Worm (Caenorhabditis elegans): ENCODE data around the gene C33D9.3.

DNA sequence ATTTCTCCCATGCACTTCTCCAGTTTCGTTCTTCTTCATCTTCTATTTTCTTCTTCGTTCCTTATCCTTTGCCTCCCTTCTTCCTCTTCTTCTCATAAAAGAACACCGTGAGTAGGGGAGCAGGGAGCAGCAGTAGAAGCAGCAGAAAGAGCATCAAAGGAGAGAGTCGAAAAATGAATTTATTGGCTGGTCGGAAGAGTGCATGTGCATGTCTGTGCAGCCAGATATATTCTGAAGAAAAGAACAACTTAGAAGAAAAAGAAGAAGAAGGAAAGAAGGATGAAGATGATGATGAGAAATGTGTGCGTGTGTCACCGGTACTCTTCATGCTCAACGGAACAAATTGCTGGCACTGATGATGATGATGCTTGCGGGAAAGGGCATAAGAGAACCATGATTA is 3.5 kb upstream of the C33D9.3 start:
- no peak for TF ChIP-seq ZK337.2 (GFP tag; IDR thresholded peaks at IDR 0.05)
- no peak for TF ChIP-seq gei-8 (GFP tag; optimal IDR thresholded peaks at IDR 0.05)
- no peak for TF ChIP-seq pqm-1 (tag; optimal IDR thresholded peaks at IDR 0.05)
- no peak for TF ChIP-seq arid-1 (GFP tag; conservative IDR thresholded peaks at IDR 0.05)
- no peak for TF ChIP-seq hif-1 (tag; optimal IDR thresholded peaks at IDR 0.05)
- no peak for TF ChIP-seq zfp-2 (tag; optimal IDR thresholded peaks at IDR 0.05)
